Fruit fly (Drosophila melanogaster) whole organism, embryonic: ENCODE data around the gene CG5235.

Experiments
- CG10274 ChIP-seq: fragments of 200-800 bp; sonication (Bioruptor generic); optimal IDR thresholded peaks from 3 replicates; lab custom pipeline; 2017; ENCODE audit warnings: missing biosample characterization, mild to moderate bottlenecking, missing genetic modification characterization
- CG12299 ChIP-seq: fragments of 200-800 bp; sonication (Bioruptor generic); optimal IDR thresholded peaks from 2 replicates; lab custom pipeline; 2018; ENCODE audit warnings: missing biosample characterization, mild to moderate bottlenecking, missing genetic modification characterization
- CG12942 ChIP-seq: fragments of 200-800 bp; sonication (Bioruptor generic); optimal IDR thresholded peaks from 3 replicates; lab custom pipeline; 2016; ENCODE audit warnings: missing biosample characterization, missing genetic modification characterization
- CG32772 ChIP-seq: fragments of 200-800 bp; sonication (Bioruptor generic); IDR thresholded peaks from 2 replicates; pipeline ENCODE4 v1.3.6; 2022; ENCODE audit warnings: missing biosample characterization, missing genetic modification characterization
- CG33557 ChIP-seq: fragments of 200-800 bp; sonication (Bioruptor generic); optimal IDR thresholded peaks from 2 replicates; lab custom pipeline; 2019; ENCODE audit warnings: missing biosample characterization, mild to moderate bottlenecking, missing genetic modification characterization, moderate library complexity
- CG34224 ChIP-seq: fragments of 200-800 bp; sonication (Bioruptor generic); IDR thresholded peaks from 3 replicates; pipeline ENCODE4 v1.3.6; 2022; ENCODE audit warnings: missing biosample characterization, missing genetic modification characterization; ENCODE audit not compliant: partially characterized antibody
- CG3847 ChIP-seq: fragments of 200-800 bp; sonication (Bioruptor generic); IDR thresholded peaks from 2 replicates; pipeline ENCODE4 v1.3.6; 2022; ENCODE audit warnings: missing biosample characterization, missing genetic modification characterization
- CG4328 ChIP-seq: fragments of 200-800 bp; sonication (Bioruptor generic); optimal IDR thresholded peaks from 3 replicates; lab custom pipeline; 2017; ENCODE audit warnings: missing biosample characterization, missing genetic modification reagents, missing genetic modification characterization
- CG4404 ChIP-seq: fragments of 200-800 bp; sonication (Bioruptor generic); IDR thresholded peaks from 2 replicates; pipeline ENCODE4 v1.3.6; 2022; ENCODE audit warnings: missing biosample characterization, missing genetic modification characterization
- CG4820 ChIP-seq: fragments of 200-800 bp; sonication (Bioruptor generic); optimal IDR thresholded peaks from 3 replicates; lab custom pipeline; 2016; ENCODE audit warnings: missing biosample characterization, missing genetic modification characterization
- CG6813 ChIP-seq: fragments of 200-800 bp; sonication (Bioruptor generic); optimal IDR thresholded peaks from 2 replicates; lab custom pipeline; 2017; ENCODE audit warnings: missing biosample characterization, missing genetic modification characterization, mild to moderate bottlenecking, moderate library complexity, missing genetic modification reagents
- CG7556 ChIP-seq: fragments of 200-800 bp; sonication (Bioruptor generic); optimal IDR thresholded peaks from 2 replicates; lab custom pipeline; 2017; ENCODE audit warnings: missing biosample characterization, mild to moderate bottlenecking, missing genetic modification characterization
- CG7839 ChIP-seq: fragments of 200-800 bp; sonication (Bioruptor generic); optimal IDR thresholded peaks from 3 replicates; lab custom pipeline; 2018; ENCODE audit warnings: missing biosample characterization, mild to moderate bottlenecking, missing genetic modification characterization, moderate library complexity
- CTCF ChIP-seq: fragments of 200-800 bp; sonication (Bioruptor generic); optimal IDR thresholded peaks from 2 replicates; lab custom pipeline; 2017; ENCODE audit warnings: missing biosample characterization, mild to moderate bottlenecking, missing genetic modification characterization, moderate library complexity
- Doc2 ChIP-seq: fragments of 200-800 bp; sonication (Bioruptor generic); IDR thresholded peaks from 2 replicates; pipeline ENCODE4 v1.3.6; 2022; ENCODE audit warnings: missing biosample characterization, missing genetic modification characterization
- Fer3 ChIP-seq: fragments of 200-800 bp; sonication (Bioruptor generic); optimal IDR thresholded peaks from 2 replicates; lab custom pipeline; 2018; ENCODE audit warnings: missing biosample characterization, mild to moderate bottlenecking, missing genetic modification characterization, moderate library complexity
- HLHmδ ChIP-seq: fragments of 200-800 bp; sonication (Bioruptor generic); optimal IDR thresholded peaks from 2 replicates; lab custom pipeline; 2018; ENCODE audit warnings: missing biosample characterization, mild to moderate bottlenecking, missing genetic modification characterization, moderate library complexity
- Hr51 ChIP-seq, 2 experiments: fragments of 200-800 bp; sonication (Bioruptor generic); optimal IDR thresholded peaks; 2 replicates in 1 of 2; 3 replicates in 1 of 2; lab custom pipeline; 2016 to 2018; ENCODE audit warnings: missing biosample characterization in 2 of 2, missing genetic modification characterization in 2 of 2, mild to moderate bottlenecking in 1 of 2, moderate library complexity in 1 of 2
- MBD-R2 ChIP-seq: fragments of 200-800 bp; sonication (Bioruptor generic); IDR thresholded peaks from 2 replicates; pipeline ENCODE4 v1.3.6; 2022; ENCODE audit warnings: missing biosample characterization, missing genetic modification characterization
- Med ChIP-seq: fragments of 200-800 bp; sonication (Bioruptor generic); peaks from one replicate; lab custom pipeline; 2016; ENCODE audit warnings: missing biosample characterization, missing genetic modification characterization, mild to moderate bottlenecking, inconsistent platforms, moderate library complexity
- Opbp ChIP-seq: fragments of 200-800 bp; sonication (Bioruptor generic); IDR thresholded peaks from 3 replicates; pipeline ENCODE4 v1.3.6; 2022; ENCODE audit warnings: missing biosample characterization, missing genetic modification characterization; ENCODE audit not compliant: partially characterized antibody
- Tbp ChIP-seq: fragments of >200 bp; optimal IDR thresholded peaks from 2 replicates; lab custom pipeline; 2018; ENCODE audit warnings: missing biosample characterization, missing genetic modification characterization
- amos ChIP-seq: fragments of 200-800 bp; sonication (Bioruptor generic); IDR thresholded peaks from 2 replicates; pipeline ENCODE4 v1.3.6; 2022; ENCODE audit warnings: missing biosample characterization, missing genetic modification characterization; ENCODE audit not compliant: partially characterized antibody
- bigmax ChIP-seq: fragments of 200-800 bp; sonication (Bioruptor generic); optimal IDR thresholded peaks from 2 replicates; lab custom pipeline; 2018; ENCODE audit warnings: missing biosample characterization, mild to moderate bottlenecking, missing genetic modification characterization
- bowl ChIP-seq: fragments of 200-800 bp; sonication (Bioruptor generic); IDR thresholded peaks from 2 replicates; pipeline ENCODE4 v1.3.6; 2022; ENCODE audit warnings: missing biosample characterization, missing genetic modification characterization
- cas ChIP-seq: fragments of 200-800 bp; sonication (Bioruptor generic); IDR thresholded peaks from 2 replicates; pipeline ENCODE4 v1.3.6; 2022; ENCODE audit warnings: missing biosample characterization, missing genetic modification characterization
- chm ChIP-seq: fragments of 200-800 bp; sonication (Bioruptor generic); IDR thresholded peaks from 2 replicates; pipeline ENCODE4 v1.3.6; 2022; ENCODE audit warnings: missing biosample characterization, missing genetic modification characterization
- dan ChIP-seq: fragments of 200-800 bp; sonication (Bioruptor generic); IDR thresholded peaks from 2 replicates; pipeline ENCODE4 v1.3.6; 2022; ENCODE audit warnings: missing biosample characterization, missing genetic modification characterization
- eyg ChIP-seq: fragments of 200-800 bp; sonication (Bioruptor generic); optimal IDR thresholded peaks from 3 replicates; lab custom pipeline; 2016; ENCODE audit warnings: missing biosample characterization, missing genetic modification characterization
- fd102C ChIP-seq: fragments of 200-800 bp; sonication (Bioruptor generic); optimal IDR thresholded peaks from 2 replicates; lab custom pipeline; 2018; ENCODE audit warnings: missing biosample characterization, mild to moderate bottlenecking, missing genetic modification characterization, moderate library complexity
- ftz-f1 ChIP-seq: fragments of 200-800 bp; sonication (Bioruptor generic); optimal IDR thresholded peaks from 2 replicates; lab custom pipeline; 2016; ENCODE audit warnings: missing biosample characterization, missing genetic modification characterization
- knrl ChIP-seq: fragments of 200-800 bp; sonication (Bioruptor generic); IDR thresholded peaks from 3 replicates; pipeline ENCODE4 v1.3.6; 2022; ENCODE audit warnings: missing biosample characterization, missing genetic modification characterization; ENCODE audit not compliant: partially characterized antibody
- lmd ChIP-seq: fragments of 200-800 bp; sonication (Bioruptor generic); IDR thresholded peaks from 2 replicates; pipeline ENCODE4 v1.3.6; 2022; ENCODE audit warnings: missing biosample characterization, missing genetic modification characterization
- luna ChIP-seq: fragments of 200-800 bp; sonication (Bioruptor generic); optimal IDR thresholded peaks from 2 replicates; lab custom pipeline; 2016; ENCODE audit warnings: missing biosample characterization, missing genetic modification characterization
- mirr ChIP-seq: fragments of 200-800 bp; sonication (Bioruptor generic); optimal IDR thresholded peaks from 3 replicates; lab custom pipeline; 2018; ENCODE audit warnings: missing biosample characterization, mild to moderate bottlenecking, missing genetic modification characterization
- nau ChIP-seq: fragments of 200-800 bp; sonication (Bioruptor generic); optimal IDR thresholded peaks from 3 replicates; lab custom pipeline; 2017; ENCODE audit warnings: missing biosample characterization, mild to moderate bottlenecking, missing genetic modification characterization, missing genetic modification reagents
- oc ChIP-seq: fragments of 200-800 bp; sonication (Bioruptor generic); optimal IDR thresholded peaks from 2 replicates; lab custom pipeline; 2018; ENCODE audit warnings: missing biosample characterization, mild to moderate bottlenecking, missing genetic modification characterization, moderate library complexity
- onecut ChIP-seq: fragments of 200-800 bp; sonication (Bioruptor generic); IDR thresholded peaks from 2 replicates; pipeline ENCODE4 v1.3.6; 2022; ENCODE audit warnings: missing biosample characterization, missing genetic modification characterization
- otp ChIP-seq: fragments of 200-800 bp; sonication (Bioruptor generic); IDR thresholded peaks from 3 replicates; pipeline ENCODE4, ENCODE4 v1.3.6; 2022; ENCODE audit warnings: missing biosample characterization, missing genetic modification characterization
- pan ChIP-seq, 4 experiments: fragments of >200 bp in 3 of 4; fragments of 200-800 bp in 1 of 4; sonication (Bioruptor generic) in 1 of 4; optimal IDR thresholded peaks in 3 of 4; IDR thresholded peaks in 1 of 4; 2 replicates each; pipeline versions ENCODE4 v1.3.6 to Lab custom; 2017 to 2022; ENCODE audit warnings: missing biosample characterization in 2 of 4, missing genetic modification characterization in 2 of 4, mixed read lengths in 1 of 4
- pita ChIP-seq: fragments of 200-800 bp; sonication (Bioruptor generic); optimal IDR thresholded peaks from 2 replicates; lab custom pipeline; 2017; ENCODE audit warnings: missing biosample characterization, mild to moderate bottlenecking, missing genetic modification characterization
- toy ChIP-seq: fragments of 200-800 bp; sonication (Bioruptor generic); IDR thresholded peaks from 2 replicates; pipeline ENCODE4 v1.3.6; 2022; ENCODE audit warnings: missing biosample characterization, missing genetic modification characterization
- trem ChIP-seq: fragments of 200-800 bp; optimal IDR thresholded peaks from 3 replicates; lab custom pipeline; 2019; ENCODE audit warnings: missing biosample characterization, mild to moderate bottlenecking, missing genetic modification characterization, moderate library complexity
- twi ChIP-seq: fragments of 200-800 bp; optimal IDR thresholded peaks from 2 replicates; lab custom pipeline; 2019; ENCODE audit warnings: missing biosample characterization, mild to moderate bottlenecking, missing genetic modification characterization, moderate library complexity
- unc-4 ChIP-seq: fragments of 200-800 bp; sonication (Bioruptor generic); IDR thresholded peaks from 2 replicates; pipeline ENCODE4 v1.3.6; 2022; ENCODE audit warnings: missing biosample characterization, missing genetic modification characterization; ENCODE audit not compliant: partially characterized antibody
- usp ChIP-seq: fragments of >200 bp; optimal IDR thresholded peaks from 2 replicates; lab custom pipeline; 2017; ENCODE audit warnings: missing biosample characterization, missing genetic modification characterization
- vnd ChIP-seq: fragments of 200-800 bp; sonication (Bioruptor generic); IDR thresholded peaks from 3 replicates; pipeline ENCODE4 v1.3.6; 2022; ENCODE audit warnings: missing biosample characterization, missing genetic modification characterization; ENCODE audit not compliant: partially characterized antibody
- wor ChIP-seq: fragments of 200-800 bp; sonication (Bioruptor generic); IDR thresholded peaks from 2 replicates; pipeline ENCODE4 v1.3.6; 2022; ENCODE audit warnings: missing biosample characterization, missing genetic modification characterization
- zen2 ChIP-seq: fragments of 200-800 bp; sonication (Bioruptor generic); IDR thresholded peaks from 3 replicates; pipeline ENCODE4 v1.3.6; 2022; ENCODE audit warnings: missing biosample characterization, missing genetic modification characterization; ENCODE audit not compliant: partially characterized antibody
- zf30C ChIP-seq: fragments of 200-800 bp; sonication (Bioruptor generic); optimal IDR thresholded peaks from 3 replicates; lab custom pipeline; 2018; ENCODE audit warnings: missing biosample characterization, mild to moderate bottlenecking, missing genetic modification characterization

CG5235 gene

dm6 chr3L:16105528-16105927 is 15.3 kb upstream of the CG5235 start, which contains the start of the genes IntS9 and CG43295 (continued):
- peak; percentile 46 for TF ChIP-seq eyg
- peak; percentile 57; the same call in 2 of the 3 replicates for TF ChIP-seq knrl (GFP tag; lab: Robert Waterston, UW)
- TF ChIP-seq wor = peak; percentile 69
- TF ChIP-seq cas (GFP tag; lab: Robert Waterston, UW) = peak; percentile 74; the same call in 1 of the 2 replicates
- no peak for TF ChIP-seq CTCF (GFP tag; lab: Kevin White, UChicago)
- TF ChIP-seq CG4328 (GFP tag; lab: Kevin White, UChicago) = no peak
- TF ChIP-seq twi (tag; lab: Kevin White, UChicago) = no peak
- peak; percentile 17 for TF ChIP-seq fd102C (GFP tag; lab: Kevin White, UChicago)
- no peak for TF ChIP-seq CG7556 (GFP tag; lab: Kevin White, UChicago)
- no peak for TF ChIP-seq Doc2 (GFP tag; lab: Robert Waterston, UW)
- no peak for TF ChIP-seq zen2 (GFP tag; lab: Robert Waterston, UW)
- no peak; the same call in 1 of the 2 replicates for TF ChIP-seq dan (GFP tag; lab: Robert Waterston, UW)
- no peak for TF ChIP-seq CG7839 (tag; lab: Kevin White, UChicago)
- peak; percentile 63 for TF ChIP-seq CG33557 (GFP tag; lab: Kevin White, UChicago)
- no peak for TF ChIP-seq vnd (GFP tag; lab: Robert Waterston, UW)
- peak; percentile 36; the same call in 1 of the 2 replicates for TF ChIP-seq bowl (GFP tag; lab: Robert Waterston, UW)
- peak; percentile 68 for TF ChIP-seq CG6813 (GFP tag; lab: Kevin White, UChicago)
- TF ChIP-seq CG3847 (GFP tag; lab: Robert Waterston, UW) = peak; percentile 65
- TF ChIP-seq HLHmδ (GFP tag; lab: Kevin White, UChicago) = no peak
- no peak; the same call in 1 of the 2 replicates for TF ChIP-seq amos (GFP tag; lab: Robert Waterston, UW)
- TF ChIP-seq oc (tag; lab: Kevin White, UChicago) = no peak
- TF ChIP-seq Fer3 (tag; lab: Kevin White, UChicago) = peak; percentile 74
- peak; percentile 77 for TF ChIP-seq CG4404 (GFP tag; lab: Robert Waterston, UW)
- TF ChIP-seq CG34224 = peak; percentile 35; the same call in 1 of the 3 replicates
- TF ChIP-seq otp (GFP tag; lab: Robert Waterston, UW) = peak; percentile 84
- no peak for TF ChIP-seq usp (GFP tag; lab: Kevin White, UChicago)
- peak; percentile 39 for TF ChIP-seq CG10274 (GFP tag; lab: Kevin White, UChicago)
- no peak for TF ChIP-seq zf30C (GFP tag; lab: Kevin White, UChicago)
- TF ChIP-seq ftz-f1 (GFP tag; lab: Kevin White, UChicago) = no peak
- TF ChIP-seq Med (GFP tag; lab: Kevin White, UChicago) = peak; percentile 98
- TF ChIP-seq trem (tag; lab: Kevin White, UChicago) = peak; percentile 83
- TF ChIP-seq pita = no peak
- peak; percentile 79 for TF ChIP-seq lmd (GFP tag; lab: Robert Waterston, UW)
- no peak for TF ChIP-seq Tbp (GFP tag; lab: Kevin White, UChicago)
- peak; percentile 83 for TF ChIP-seq CG12942
- peak; percentile 77 for TF ChIP-seq CG32772
- no peak for TF ChIP-seq unc-4
- TF ChIP-seq toy (GFP tag; lab: Robert Waterston, UW) = no peak
- TF ChIP-seq chm = peak; percentile 91
- peak; percentile 85 for TF ChIP-seq CG4820 (GFP tag; lab: Kevin White, UChicago)
- TF ChIP-seq Opbp (GFP tag; lab: Robert Waterston, UW) = no peak
- no peak for TF ChIP-seq nau (GFP tag; lab: Kevin White, UChicago)
- TF ChIP-seq luna (GFP tag; lab: Kevin White, UChicago) = no peak
- TF ChIP-seq bigmax (GFP tag; lab: Kevin White, UChicago) = no peak
- TF ChIP-seq mirr (GFP tag; lab: Kevin White, UChicago) = no peak
- TF ChIP-seq Hr51 (GFP tag; optimal IDR thresholded peaks at IDR 0.05; lab: Kevin White, UChicago) = peak in 1 of 2 experiments; percentile 75
- peak; percentile 94 for TF ChIP-seq MBD-R2
- no peak for TF ChIP-seq pan (optimal IDR thresholded peaks at IDR 0.05; lab: Kevin White, UChicago)
- peak in 1 of 2 experiments; percentile 90 for TF ChIP-seq pan (GFP tag; optimal IDR thresholded peaks at IDR 0.05 in 1 of 2, IDR thresholded peaks at IDR 0.05 in 1 of 2)
- TF ChIP-seq CG12299 (tag; lab: Kevin White, UChicago) = peak; percentile 39
- peak; percentile 47 for TF ChIP-seq onecut (GFP tag; lab: Robert Waterston, UW)
